Worm (Caenorhabditis elegans): ENCODE data around the gene F35E8.6.

ce11 chrV:15863042-15863441 lies 48.9 kb upstream of the F35E8.6 start, which contains the start of gene srh-299:
- TF ChIP-seq dao-5 (tag; optimal IDR thresholded peaks at IDR 0.05) (no peak), him-1 (tag; optimal IDR thresholded peaks at IDR 0.05) (no peak), W03F9.2 (tag; optimal IDR thresholded peaks at IDR 0.05) (no peak)

Measured in whole organism, L4/young adult.